Worm (Caenorhabditis elegans): Measurements from ENCODE around the gene num-1.

Gene num-1

ce11 chrV:20826618-20827017 is 3.0 kb upstream of the num-1 start:
- TF ChIP-seq F49E8.2 (tag; optimal IDR thresholded peaks at IDR 0.05; ENCODE audit: insufficient read depth) (no peak), ztf-28 (GFP tag; IDR thresholded peaks at IDR 0.05) (no peak), ceh-79 (tag; optimal IDR thresholded peaks at IDR 0.05) (no peak), gei-17 (GFP tag; optimal IDR thresholded peaks at IDR 0.05) (no peak), attf-5 (GFP tag; optimal IDR thresholded peaks at IDR 0.05) (no peak), zfh-2 (GFP tag; conservative IDR thresholded peaks at IDR 0.05) (no peak), chd-7 (tag; optimal IDR thresholded peaks at IDR 0.05) (no peak)

- peak; percentile 37 for TF ChIP-seq ZK185.1 (tag; optimal IDR thresholded peaks at IDR 0.05; ENCODE audit: poor library complexity, severe bottlenecking)
- TF ChIP-seq F39B2.1 (GFP tag; IDR thresholded peaks at IDR 0.05), result no peak
- TF ChIP-seq T26A5.8 (tag; optimal IDR thresholded peaks at IDR 0.05), result no peak
- TF ChIP-seq lin-35 (GFP tag; optimal IDR thresholded peaks at IDR 0.05), result no peak
- TF ChIP-seq lir-1 (GFP tag; conservative IDR thresholded peaks at IDR 0.05), result peak; percentile 32
- TF ChIP-seq ceh-27 (GFP tag; optimal IDR thresholded peaks at IDR 0.05), result peak; percentile 6
- no peak for TF ChIP-seq ceh-40 (GFP tag; IDR thresholded peaks at IDR 0.05)
- no peak for TF ChIP-seq attf-6 (GFP tag; IDR thresholded peaks at IDR 0.05)
- TF ChIP-seq F22D6.2 (tag; optimal IDR thresholded peaks at IDR 0.05), result no peak
- TF ChIP-seq nhr-120 (GFP tag; IDR thresholded peaks at IDR 0.05), result no peak
- no peak for TF ChIP-seq ceh-100 (GFP tag; IDR thresholded peaks at IDR 0.05)
- no peak for TF ChIP-seq cebp-2 (GFP tag; IDR thresholded peaks at IDR 0.05)
- no peak for TF ChIP-seq gei-17 (GFP tag; optimal IDR thresholded peaks at IDR 0.05)
- 0 out of 2 replicates have a peak, but pooled peaks have one; percentile 15 for TF ChIP-seq bed-2 (GFP tag; IDR thresholded peaks at IDR 0.05)
- TF ChIP-seq atf-7 (tag; optimal IDR thresholded peaks at IDR 0.05), result no peak
- no peak for TF ChIP-seq dpl-1 (GFP tag; optimal IDR thresholded peaks at IDR 0.05)
- no peak for TF ChIP-seq tbx-9 (tag; optimal IDR thresholded peaks at IDR 0.05; ENCODE audit: borderline replicate concordance)
- TF ChIP-seq mcd-1 (GFP tag; IDR thresholded peaks at IDR 0.05), result peak; percentile 45; the same call in 1 of the 2 replicates
- TF ChIP-seq nfya-1 (tag; optimal IDR thresholded peaks at IDR 0.05; ENCODE audit: borderline replicate concordance, insufficient read depth), result no peak
- no peak for TF ChIP-seq let-526 (GFP tag; IDR thresholded peaks at IDR 0.05)
- TF ChIP-seq Y53G8AR.9 (GFP tag; conservative IDR thresholded peaks at IDR 0.05), result no peak
- no peak for TF ChIP-seq ccch-3 (GFP tag; optimal IDR thresholded peaks at IDR 0.05)
- peak; percentile 13 for TF ChIP-seq attf-5 (GFP tag; optimal IDR thresholded peaks at IDR 0.05)
- 0 out of 2 replicates have a peak, but pooled peaks have one; percentile 7 for TF ChIP-seq egrh-3 (GFP tag; IDR thresholded peaks at IDR 0.05)
- no peak for TF ChIP-seq somi-1 (GFP tag; optimal IDR thresholded peaks at IDR 0.05)
- TF ChIP-seq hlh-12 (tag; optimal IDR thresholded peaks at IDR 0.05), result no peak
- no peak for TF ChIP-seq snpc-3.4 (tag; optimal IDR thresholded peaks at IDR 0.05)
- no peak for TF ChIP-seq Y56A3A.18 (GFP tag; IDR thresholded peaks at IDR 0.05)
- TF ChIP-seq K12H6.12 (tag; optimal IDR thresholded peaks at IDR 0.05), result peak; percentile 58
- TF ChIP-seq lag-1 (GFP tag; IDR thresholded peaks at IDR 0.05), result no peak
- TF ChIP-seq Y95B8A.8 (GFP tag; IDR thresholded peaks at IDR 0.05), result no peak
- TF ChIP-seq lin-40 (tag; optimal IDR thresholded peaks at IDR 0.05), result no peak
- TF ChIP-seq zfh-2 (GFP tag; conservative IDR thresholded peaks at IDR 0.05), result peak; percentile 64
- no peak for TF ChIP-seq B0019.2 (GFP tag; conservative IDR thresholded peaks at IDR 0.05)
Observed at ce11 chrV:20828820-20829219, 791 bp upstream of the num-1 start, which contains the start of gene sbt-1. TSS of gene sbt-1 (minus strand) at chrV:20828881.
